2 worm cellular contexts compared by ENCODE assay signal in the genomic region with DNA sequence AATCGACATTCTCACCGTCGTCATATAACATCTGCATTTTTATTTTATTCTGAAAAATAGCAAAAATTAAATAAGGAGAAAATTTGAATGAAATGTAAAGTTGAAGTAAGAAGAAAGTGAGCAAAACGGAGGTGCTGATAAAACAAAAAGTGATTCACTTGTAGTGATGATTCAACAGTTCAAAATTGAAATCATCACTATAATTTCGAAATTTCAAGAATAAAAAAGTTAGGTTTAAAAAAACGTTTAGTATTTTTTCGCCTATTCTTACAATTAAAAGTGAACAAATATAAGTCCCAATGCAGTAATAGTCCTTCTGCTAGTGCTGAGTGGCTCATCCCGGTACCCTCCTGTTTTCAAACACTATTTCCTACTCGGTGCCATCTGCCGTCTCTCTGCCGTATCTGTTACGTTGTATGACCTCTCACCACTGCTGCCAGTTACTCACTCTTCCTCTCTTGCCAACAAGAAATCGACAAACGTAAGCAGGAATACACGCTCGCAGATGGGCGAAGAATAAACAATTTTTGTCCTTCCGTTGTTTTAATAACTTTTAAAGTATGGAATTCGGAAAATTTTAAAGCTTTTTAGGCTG.
TF ChIP-seq lines count a peak whose summit lies in the region.

Gene dhhc-1 (minus strand): TSS at position 51 of the 595 bp plus-strand sequence.

TF ChIP-seq in whole organism, L2 larva, 48 proteins besides CTCF, POLR2A, EP300 and RAD21 (continued from another document):
- TF ChIP-seq crh-2 (tag; optimal IDR thresholded peaks at IDR 0.05; lab: Kevin White, UChicago): peak; percentile 57
- no peak for TF ChIP-seq mab-5 (tag; optimal IDR thresholded peaks at IDR 0.05; lab: Kevin White, UChicago)
- no peak for TF ChIP-seq nhr-21 (tag; optimal IDR thresholded peaks at IDR 0.05; lab: Kevin White, UChicago)
- peak; percentile 60 for TF ChIP-seq sma-9 (GFP tag; optimal IDR thresholded peaks at IDR 0.05; lab: Kevin White, UChicago)
- TF ChIP-seq sma-9 (tag; optimal IDR thresholded peaks at IDR 0.05; lab: Kevin White, UChicago): no peak
- no peak for TF ChIP-seq ama-1 (optimal IDR thresholded peaks at IDR 0.05; lab: Kevin White, UChicago)
- no peak for TF ChIP-seq ztf-1 (GFP tag; conservative IDR thresholded peaks at IDR 0.05; lab: Robert Waterston, UW)
- TF ChIP-seq gmeb-1 (tag; optimal IDR thresholded peaks at IDR 0.05; lab: Kevin White, UChicago): no peak
- no peak for TF ChIP-seq R02D3.7 (tag; optimal IDR thresholded peaks at IDR 0.05; lab: Kevin White, UChicago)
- no peak for TF ChIP-seq lin-13 (GFP tag; optimal IDR thresholded peaks at IDR 0.05; lab: Kevin White, UChicago)
- peak; percentile 90 for TF ChIP-seq fos-1 (tag; optimal IDR thresholded peaks at IDR 0.05; lab: Kevin White, UChicago)
- no peak for TF ChIP-seq ceh-16 (tag; optimal IDR thresholded peaks at IDR 0.05; lab: Kevin White, UChicago)
- TF ChIP-seq unc-39 (tag; optimal IDR thresholded peaks at IDR 0.05; lab: Kevin White, UChicago): no peak
- no peak for TF ChIP-seq nhr-6 (tag; optimal IDR thresholded peaks at IDR 0.05; lab: Kevin White, UChicago)
- TF ChIP-seq sma-3 (GFP tag; optimal IDR thresholded peaks at IDR 0.05; lab: Kevin White, UChicago): no peak
- no peak for TF ChIP-seq mdl-1 (tag; optimal IDR thresholded peaks at IDR 0.05; lab: Kevin White, UChicago)
- TF ChIP-seq peb-1 (tag; optimal IDR thresholded peaks at IDR 0.05; lab: Kevin White, UChicago): no peak
- no peak for TF ChIP-seq ztf-4 (tag; optimal IDR thresholded peaks at IDR 0.05; lab: Kevin White, UChicago)
- no peak for TF ChIP-seq nhr-25 (tag; optimal IDR thresholded peaks at IDR 0.05; lab: Kevin White, UChicago)
- peak in 1 of 2 experiments; percentile 43 for TF ChIP-seq lsy-2 (tag; optimal IDR thresholded peaks at IDR 0.05; lab: Kevin White, UChicago)
- peak; percentile 59 for TF ChIP-seq unc-55 (GFP tag; optimal IDR thresholded peaks at IDR 0.05; lab: Kevin White, UChicago)
- TF ChIP-seq F13H6.1 (tag; optimal IDR thresholded peaks at IDR 0.05; lab: Kevin White, UChicago): peak; percentile 68
- TF ChIP-seq mbf-1 (tag; optimal IDR thresholded peaks at IDR 0.05; lab: Kevin White, UChicago): no peak
- TF ChIP-seq alr-1 (tag; optimal IDR thresholded peaks at IDR 0.05; lab: Kevin White, UChicago): no peak
- peak; percentile 29 for TF ChIP-seq lin-11 (tag; optimal IDR thresholded peaks at IDR 0.05; lab: Kevin White, UChicago)
- TF ChIP-seq nhr-10 (tag; optimal IDR thresholded peaks at IDR 0.05; lab: Kevin White, UChicago): no peak
- TF ChIP-seq zag-1 (tag; optimal IDR thresholded peaks at IDR 0.05; lab: Kevin White, UChicago): no peak
TF ChIP-seq in whole organism, L2 larva: peak in this region for 11.

TF ChIP-seq in whole organism, L4 larva, 104 proteins besides CTCF, POLR2A, EP300 and RAD21 (continued from another document):
- peak in 1 of 2 experiments; percentile 16 for TF ChIP-seq daf-16 (GFP tag; optimal IDR thresholded peaks at IDR 0.05; lab: Kevin White, UChicago)
- TF ChIP-seq daf-16 (tag; optimal IDR thresholded peaks at IDR 0.05; lab: Kevin White, UChicago): peak; percentile 31
- peak; percentile 74; the same call in 1 of the 2 replicates for TF ChIP-seq nhr-41 (GFP tag; IDR thresholded peaks at IDR 0.05; lab: Robert Waterston, UW)
- peak; percentile 43 for TF ChIP-seq mep-1 (tag; optimal IDR thresholded peaks at IDR 0.05; lab: Kevin White, UChicago)
- TF ChIP-seq hmg-1.1 (GFP tag; IDR thresholded peaks at IDR 0.05; lab: Robert Waterston, UW): peak; percentile 80
- no peak for TF ChIP-seq F37D6.2 (tag; optimal IDR thresholded peaks at IDR 0.05; lab: Kevin White, UChicago)
TF ChIP-seq in whole organism, L4 larva: peak in this region for 17.
